Worm (Caenorhabditis elegans): ENCODE results near the gene tag-131.

Gene tag-131

ce11 chrIII:4317065-4317752 lies at the start of gene tag-131:
Gene tag-131 (plus strand): TSS chrIII:4317702.
- TF ChIP-seq W03F9.2 (tag; optimal IDR thresholded peaks at IDR 0.05): no peak
- no peak for TF ChIP-seq dao-5 (tag; optimal IDR thresholded peaks at IDR 0.05)
- TF ChIP-seq him-1 (tag; optimal IDR thresholded peaks at IDR 0.05): no peak

ce11 chrIII:4269220-4269935 lies 48.1 kb upstream of the tag-131 start, which contains the start of the genes sftb-1 and R10E4.1:
Gene sftb-1 (minus strand): TSS chrIII:4269270.
Gene R10E4.1 (plus strand): TSS chrIII:4269743.
- TF ChIP-seq him-1 (tag; optimal IDR thresholded peaks at IDR 0.05) (no peak), dao-5 (tag; optimal IDR thresholded peaks at IDR 0.05) (no peak), W03F9.2 (tag; optimal IDR thresholded peaks at IDR 0.05) (peak; percentile 64)

ce11 chrIII:4271059-4271458 lies 46.4 kb upstream of the tag-131 start:
- TF ChIP-seq him-1 (tag; optimal IDR thresholded peaks at IDR 0.05) (no peak), W03F9.2 (tag; optimal IDR thresholded peaks at IDR 0.05) (no peak), dao-5 (tag; optimal IDR thresholded peaks at IDR 0.05) (no peak)

ce11 chrIII:4272864-4273263 lies 44.6 kb upstream of the tag-131 start:
- TF ChIP-seq W03F9.2 (tag; optimal IDR thresholded peaks at IDR 0.05) (no peak), him-1 (tag; optimal IDR thresholded peaks at IDR 0.05) (no peak), dao-5 (tag; optimal IDR thresholded peaks at IDR 0.05) (no peak)

- TF ChIP-seq dao-5 (tag; optimal IDR thresholded peaks at IDR 0.05) (no peak), W03F9.2 (tag; optimal IDR thresholded peaks at IDR 0.05) (no peak), him-1 (tag; optimal IDR thresholded peaks at IDR 0.05) (no peak)
These were observed 43.0 kb upstream of the tag-131 start for ce11 chrIII:4274524-4274923.

ce11 chrIII:4275704-4276103 lies 41.8 kb upstream of the tag-131 start:
- no peak for TF ChIP-seq him-1 (tag; optimal IDR thresholded peaks at IDR 0.05)
- TF ChIP-seq dao-5 (tag; optimal IDR thresholded peaks at IDR 0.05): no peak
- TF ChIP-seq W03F9.2 (tag; optimal IDR thresholded peaks at IDR 0.05): no peak

- no peak for TF ChIP-seq dao-5 (tag; optimal IDR thresholded peaks at IDR 0.05)
- no peak for TF ChIP-seq W03F9.2 (tag; optimal IDR thresholded peaks at IDR 0.05)
- TF ChIP-seq him-1 (tag; optimal IDR thresholded peaks at IDR 0.05): no peak
These were observed 41.2 kb upstream of the tag-131 start for ce11 chrIII:4276277-4276676.

ce11 chrIII:4277762-4278161 lies 39.7 kb upstream of the tag-131 start:
- TF ChIP-seq dao-5 (tag; optimal IDR thresholded peaks at IDR 0.05) (no peak), W03F9.2 (tag; optimal IDR thresholded peaks at IDR 0.05) (no peak), him-1 (tag; optimal IDR thresholded peaks at IDR 0.05) (no peak)

ce11 chrIII:4278203-4278602 lies 39.3 kb upstream of the tag-131 start:
- TF ChIP-seq dao-5 (tag; optimal IDR thresholded peaks at IDR 0.05) (no peak), him-1 (tag; optimal IDR thresholded peaks at IDR 0.05) (no peak), W03F9.2 (tag; optimal IDR thresholded peaks at IDR 0.05) (no peak)

ce11 chrIII:4280215-4281173 lies 37.0 kb upstream of the tag-131 start, which contains the start of gene sup-26:
Gene sup-26 (minus strand): TSS chrIII:4280224.
- no peak for TF ChIP-seq dao-5 (tag; optimal IDR thresholded peaks at IDR 0.05)
- no peak for TF ChIP-seq him-1 (tag; optimal IDR thresholded peaks at IDR 0.05)
- TF ChIP-seq W03F9.2 (tag; optimal IDR thresholded peaks at IDR 0.05): no peak

- TF ChIP-seq him-1 (tag; optimal IDR thresholded peaks at IDR 0.05): peak; percentile 97
- peak; percentile 89 for TF ChIP-seq W03F9.2 (tag; optimal IDR thresholded peaks at IDR 0.05)
- peak; percentile 89 for TF ChIP-seq dao-5 (tag; optimal IDR thresholded peaks at IDR 0.05)
These were observed 35.4 kb upstream of the tag-131 start for ce11 chrIII:4281955-4282618.

- TF ChIP-seq dao-5 (tag; optimal IDR thresholded peaks at IDR 0.05): no peak
- no peak for TF ChIP-seq W03F9.2 (tag; optimal IDR thresholded peaks at IDR 0.05)
- no peak for TF ChIP-seq him-1 (tag; optimal IDR thresholded peaks at IDR 0.05)
These were observed 34.3 kb upstream of the tag-131 start for ce11 chrIII:4283175-4283574.

ce11 chrIII:4284732-4285165 lies 32.8 kb upstream of the tag-131 start:
- TF ChIP-seq dao-5 (tag; optimal IDR thresholded peaks at IDR 0.05) (no peak), him-1 (tag; optimal IDR thresholded peaks at IDR 0.05) (no peak), W03F9.2 (tag; optimal IDR thresholded peaks at IDR 0.05) (peak; percentile 50)

Measured in whole organism, L4/young adult.